Worm (Caenorhabditis elegans) whole organism, L4 larva: Measurements from ENCODE around the gene trmt-10A.

Experiments
- R02D3.7 ChIP-seq: fragments of 150-350 bp; sonication (generic microtip); optimal IDR thresholded peaks from 3 replicates; lab custom pipeline; 2014; ENCODE audit warnings: missing biosample characterization, missing genetic modification characterization
- T20F7.1 ChIP-seq: fragments of 200-800 bp; sonication (Bioruptor generic); optimal IDR thresholded peaks from 2 replicates; lab custom pipeline; 2018; ENCODE audit warnings: mild to moderate bottlenecking, missing genetic modification characterization, missing compliant biosample characterization
- aha-1 ChIP-seq: fragments of 150-350 bp; peaks from one replicate; lab custom pipeline; 2014; ENCODE audit warnings: missing biosample characterization, missing genetic modification characterization
- ama-1 ChIP-seq: fragments of 150-350 bp; optimal IDR thresholded peaks from 2 replicates; lab custom pipeline; 2014; ENCODE audit warnings: inconsistent platforms, mixed read lengths
- ceh-28 ChIP-seq: fragments of 150-350 bp; optimal IDR thresholded peaks from 2 replicates; lab custom pipeline; 2014; ENCODE audit warnings: missing biosample characterization, missing genetic modification reagents, missing genetic modification characterization
- ceh-32 ChIP-seq: sonication (generic microtip); optimal IDR thresholded peaks from 2 replicates; lab custom pipeline; 2016; ENCODE audit warnings: mild to moderate bottlenecking, missing genetic modification characterization, missing compliant biosample characterization; ENCODE audit not compliant: poor library complexity
- daf-12 ChIP-seq: fragments of 150-350 bp; optimal IDR thresholded peaks from 2 replicates; lab custom pipeline; 2014; ENCODE audit warnings: missing biosample characterization, missing genetic modification reagents, missing genetic modification characterization
- daf-16 ChIP-seq, 3 experiments: sonication (generic microtip); optimal IDR thresholded peaks; 2 replicates each; lab custom pipeline; 2016 to 2017; ENCODE audit warnings: missing genetic modification characterization in 3 of 3, missing genetic modification reagents in 3 of 3, mild to moderate bottlenecking in 2 of 3, missing compliant biosample characterization in 2 of 3, missing biosample characterization in 1 of 3, moderate library complexity in 1 of 3
- daf-19 ChIP-seq: fragments of 200-800 bp; sonication (Bioruptor generic); conservative IDR thresholded peaks from 2 replicates; pipeline ENCODE4 v1.3.6; 2022; ENCODE audit warnings: missing genetic modification characterization, missing compliant biosample characterization
- dpl-1 ChIP-seq: fragments of 150-350 bp; optimal IDR thresholded peaks from 2 replicates; lab custom pipeline; 2014; ENCODE audit warnings: missing biosample characterization, missing genetic modification reagents, missing genetic modification characterization
- dve-1 ChIP-seq: sonication (generic microtip); optimal IDR thresholded peaks from 2 replicates; lab custom pipeline; 2017; ENCODE audit warnings: antibody characterized with exemption, mild to moderate bottlenecking, missing genetic modification characterization, missing compliant biosample characterization; ENCODE audit not compliant: insufficient read depth
- fos-1 ChIP-seq: fragments of 150-350 bp; optimal IDR thresholded peaks from 2 replicates; lab custom pipeline; 2014; ENCODE audit warnings: missing biosample characterization, missing genetic modification characterization
- jun-1 ChIP-seq: fragments of 150-350 bp; optimal IDR thresholded peaks from 2 replicates; lab custom pipeline; 2014; ENCODE audit warnings: missing biosample characterization, missing genetic modification reagents, missing genetic modification characterization
- lin-38 ChIP-seq: fragments of 200-800 bp; sonication (Bioruptor generic); IDR thresholded peaks from 2 replicates; pipeline ENCODE4 v1.3.6; 2022; ENCODE audit warnings: missing genetic modification reagents, missing genetic modification characterization, missing compliant biosample characterization
- madf-9 ChIP-seq: fragments of 200-800 bp; sonication (Bioruptor generic); conservative IDR thresholded peaks from 2 replicates; pipeline ENCODE4 v1.3.6; 2022; ENCODE audit warnings: missing genetic modification reagents, missing genetic modification characterization, missing compliant biosample characterization
- mdt-29 ChIP-seq: fragments of 200-800 bp; sonication (Bioruptor generic); IDR thresholded peaks from 2 replicates; pipeline ENCODE4 v1.3.6; 2022; ENCODE audit warnings: missing genetic modification reagents, missing genetic modification characterization, missing compliant biosample characterization
- mxl-2 ChIP-seq: fragments of 200-800 bp; sonication (Bioruptor generic); conservative IDR thresholded peaks from 2 replicates; pipeline ENCODE4 v1.3.6; 2022; ENCODE audit warnings: missing genetic modification reagents, missing genetic modification characterization, missing compliant biosample characterization
- nhr-11 ChIP-seq: fragments of 150-350 bp; optimal IDR thresholded peaks from 2 replicates; lab custom pipeline; 2014; ENCODE audit warnings: missing biosample characterization, missing genetic modification characterization
- nhr-111 ChIP-seq: fragments of 200-800 bp; sonication (Bioruptor generic); optimal IDR thresholded peaks from 2 replicates; lab custom pipeline; 2018; ENCODE audit warnings: mild to moderate bottlenecking, missing genetic modification characterization, missing compliant biosample characterization
- nhr-28 ChIP-seq: fragments of 150-350 bp; optimal IDR thresholded peaks from 2 replicates; lab custom pipeline; 2014; ENCODE audit warnings: missing biosample characterization, missing genetic modification characterization
- nhr-41 ChIP-seq: fragments of 200-800 bp; sonication (Bioruptor generic); IDR thresholded peaks from 2 replicates; pipeline ENCODE4 v1.3.6; 2022; ENCODE audit warnings: missing genetic modification reagents, missing genetic modification characterization, missing compliant biosample characterization
- nhr-6 ChIP-seq: fragments of 150-350 bp; optimal IDR thresholded peaks from 2 replicates; lab custom pipeline; 2014; ENCODE audit warnings: missing biosample characterization, missing genetic modification characterization
- nhr-77 ChIP-seq: fragments of 150-350 bp; optimal IDR thresholded peaks from 2 replicates; lab custom pipeline; 2014; ENCODE audit warnings: missing biosample characterization, missing genetic modification characterization
- rbr-2 ChIP-seq: sonication (generic microtip); optimal IDR thresholded peaks from 2 replicates; lab custom pipeline; 2016; ENCODE audit warnings: missing genotype, missing genetic modification characterization, missing compliant biosample characterization
- saeg-2 ChIP-seq: fragments of 200-800 bp; sonication (Bioruptor generic); IDR thresholded peaks from 2 replicates; pipeline ENCODE4 v1.3.6; 2022; ENCODE audit warnings: missing genetic modification reagents, missing genetic modification characterization, missing compliant biosample characterization
- skn-1 ChIP-seq: fragments of 150-350 bp; optimal IDR thresholded peaks from 2 replicates; lab custom pipeline; 2014; ENCODE audit warnings: missing biosample characterization, missing genetic modification characterization
- spr-3 ChIP-seq: fragments of 200-800 bp; sonication (Bioruptor generic); optimal IDR thresholded peaks from 2 replicates; lab custom pipeline; 2018; ENCODE audit warnings: mild to moderate bottlenecking, missing genetic modification characterization, missing compliant biosample characterization
- zfp-2 ChIP-seq: sonication (generic microtip); optimal IDR thresholded peaks from 2 replicates; lab custom pipeline; 2016; ENCODE audit warnings: mild to moderate bottlenecking, missing genetic modification characterization, missing compliant biosample characterization
- zip-2 ChIP-seq: fragments of 150-350 bp; optimal IDR thresholded peaks from 2 replicates; lab custom pipeline; 2014; ENCODE audit warnings: missing biosample characterization, missing genetic modification characterization

The trmt-10A gene

ce11 chrIV:9932055-9932454, at the start of gene trmt-10A, which contains the start of gene F25H8.2:
trmt-10A (minus strand) TSS chrIV:9932213.
F25H8.2 (plus strand) TSS chrIV:9932235.
- TF ChIP-seq fos-1 (tag; lab: Kevin White, UChicago) (no peak), dpl-1 (GFP tag; lab: Kevin White, UChicago) (peak; percentile 44), nhr-28 (tag; lab: Kevin White, UChicago) (peak; percentile 18), rbr-2 (tag; lab: Kevin White, UChicago) (peak; percentile 28), aha-1 (tag; lab: Kevin White, UChicago) (peak; percentile 30), T20F7.1 (GFP tag; lab: Kevin White, UChicago) (peak; percentile 90), nhr-77 (tag; lab: Kevin White, UChicago) (peak; percentile 65), nhr-11 (tag; lab: Kevin White, UChicago) (no peak), nhr-6 (tag; lab: Kevin White, UChicago) (peak; percentile 16), dve-1 (peak; percentile 7), lin-38 (peak; percentile 89)

- no peak for TF ChIP-seq nhr-111 (GFP tag; lab: Kevin White, UChicago)
- peak in 1 of 2 experiments; percentile 56 for TF ChIP-seq daf-16 (GFP tag; optimal IDR thresholded peaks at IDR 0.05; lab: Kevin White, UChicago)
- TF ChIP-seq daf-16 (tag; optimal IDR thresholded peaks at IDR 0.05; lab: Kevin White, UChicago), result no peak
These were observed 45.7 kb upstream of the trmt-10A start, which contains the start of gene dhp-2 for ce11 chrIV:9977602-9978172. dhp-2 (plus strand) TSS chrIV:9978122.

ce11 chrIV:9976284-9976683, 44.3 kb upstream of the trmt-10A start, which contains the start of gene C47E12.14:
C47E12.14 (minus strand) TSS chrIV:9976384.
- no peak for TF ChIP-seq zip-2
- TF ChIP-seq nhr-77 (tag; lab: Kevin White, UChicago), result no peak

- TF ChIP-seq nhr-111 (GFP tag; lab: Kevin White, UChicago), result no peak
- no peak for TF ChIP-seq saeg-2
- TF ChIP-seq jun-1 (tag; lab: Kevin White, UChicago), result no peak
- no peak for TF ChIP-seq ceh-28 (tag; lab: Kevin White, UChicago)
- TF ChIP-seq skn-1 (tag; lab: Kevin White, UChicago), result no peak
- no peak for TF ChIP-seq spr-3 (GFP tag; lab: Kevin White, UChicago)
- no peak for TF ChIP-seq zip-2
- TF ChIP-seq ama-1 (lab: Kevin White, UChicago), result no peak
- no peak for TF ChIP-seq madf-9
- no peak for TF ChIP-seq aha-1 (tag; lab: Kevin White, UChicago)
- TF ChIP-seq ceh-32 (tag; lab: Kevin White, UChicago), result no peak
- no peak for TF ChIP-seq daf-19 (GFP tag; lab: Robert Waterston, UW)
These were observed 42.4 kb upstream of the trmt-10A start, which contains the start of gene C47E12.9 for ce11 chrIV:9974392-9974791. C47E12.9 (plus strand) TSS chrIV:9974692.

ce11 chrIV:9972629-9973028, 40.6 kb upstream of the trmt-10A start, which contains the start of the genes C47E12.12 and C47E12.10:
C47E12.12 (minus strand) TSS chrIV:9972729.
C47E12.10 (plus strand) TSS chrIV:9972800.
- TF ChIP-seq zfp-2 (tag; lab: Kevin White, UChicago) (no peak), nhr-41 (GFP tag; lab: Robert Waterston, UW) (no peak)

- no peak for TF ChIP-seq mxl-2
- no peak for TF ChIP-seq mdt-29 (GFP tag; lab: Robert Waterston, UW)
- no peak for TF ChIP-seq daf-12 (tag; lab: Kevin White, UChicago)
- no peak for TF ChIP-seq R02D3.7
These were observed 37.1 kb upstream of the trmt-10A start, which contains the start of the genes kin-5 and C47E12.11 for ce11 chrIV:9969081-9969480. kin-5 (minus strand) TSS chrIV:9969181. C47E12.11 (plus strand) TSS chrIV:9969400.
